Worm (Caenorhabditis elegans) whole organism, young adult: ENCODE measurements around the gene F47B8.18.
A peak's percentile ranks its signal among the peaks of the same experiment; 100 is the strongest.

Experiments
- B0336.3 ChIP-seq: fragments of 200-800 bp; sonication (Bioruptor generic); IDR thresholded peaks from 2 replicates; pipeline ENCODE4 v1.3.6; 2022; ENCODE audit warnings: missing genetic modification characterization, missing compliant biosample characterization
- C06A6.2 ChIP-seq: fragments of 200-800 bp; sonication (Bioruptor generic); conservative IDR thresholded peaks from 2 replicates; pipeline ENCODE4 v1.3.6; 2022; ENCODE audit warnings: missing genetic modification characterization, missing compliant biosample characterization
- F10E7.11 ChIP-seq: sonication (generic microtip); optimal IDR thresholded peaks from 2 replicates; lab custom pipeline; 2017; ENCODE audit warnings: mild to moderate bottlenecking, missing genetic modification characterization, moderate library complexity, missing compliant biosample characterization
- F57A8.1 ChIP-seq: fragments of 200-800 bp; sonication (Bioruptor generic); optimal IDR thresholded peaks from 2 replicates; lab custom pipeline; 2018; ENCODE audit warnings: mild to moderate bottlenecking, missing genetic modification characterization, moderate library complexity, missing compliant biosample characterization
- K11D2.4 ChIP-seq: fragments of 200-800 bp; sonication (Bioruptor generic); IDR thresholded peaks from 2 replicates; pipeline ENCODE4 v1.3.6; 2022; ENCODE audit warnings: missing genetic modification reagents, missing genetic modification characterization, missing compliant biosample characterization
- Y53F4B.3 ChIP-seq: fragments of 200-800 bp; sonication (Bioruptor generic); IDR thresholded peaks from 2 replicates; pipeline ENCODE4 v1.3.6; 2022; ENCODE audit warnings: missing genetic modification reagents, missing genetic modification characterization, missing compliant biosample characterization
- Y79H2A.3 ChIP-seq: fragments of 200-800 bp; sonication (Bioruptor generic); conservative IDR thresholded peaks from 2 replicates; pipeline ENCODE4 v1.3.6; 2022; ENCODE audit warnings: missing genetic modification reagents, missing genetic modification characterization, missing compliant biosample characterization
- aptf-3 ChIP-seq: fragments of 200-800 bp; sonication (Bioruptor generic); IDR thresholded peaks from 2 replicates; pipeline ENCODE4 v1.3.6; 2022; ENCODE audit warnings: missing genetic modification characterization, missing compliant biosample characterization
- athp-1 ChIP-seq: sonication (generic microtip); optimal IDR thresholded peaks from 2 replicates; lab custom pipeline; 2017; ENCODE audit warnings: mild to moderate bottlenecking, missing genetic modification characterization, missing compliant biosample characterization
- attf-5 ChIP-seq: fragments of 200-800 bp; sonication (Bioruptor generic); optimal IDR thresholded peaks from 2 replicates; lab custom pipeline; 2018; ENCODE audit warnings: mild to moderate bottlenecking, missing genetic modification characterization, missing compliant biosample characterization
- bed-2 ChIP-seq: fragments of 200-800 bp; sonication (Bioruptor generic); IDR thresholded peaks from 2 replicates; pipeline ENCODE4 v1.3.6; 2022; ENCODE audit warnings: missing genetic modification reagents, missing genetic modification characterization, missing compliant biosample characterization
- cebp-1 ChIP-seq, 2 experiments: fragments of 200-800 bp in 1 of 2; sonication (Bioruptor generic) in 1 of 2; sonication (generic microtip) in 1 of 2; IDR thresholded peaks in 1 of 2; optimal IDR thresholded peaks in 1 of 2; 2 replicates each; pipeline versions ENCODE4 v1.3.6 to Lab custom; 2017 to 2022; ENCODE audit warnings: missing compliant biosample characterization in 2 of 2, missing genetic modification characterization in 2 of 2, mild to moderate bottlenecking in 1 of 2, missing genetic modification reagents in 1 of 2, moderate library complexity in 1 of 2
- cebp-2 ChIP-seq: fragments of 200-800 bp; sonication (Bioruptor generic); IDR thresholded peaks from 2 replicates; pipeline ENCODE4 v1.3.6; 2022; ENCODE audit warnings: missing genetic modification characterization, missing compliant biosample characterization
- ceh-100 ChIP-seq: fragments of 200-800 bp; sonication (Bioruptor generic); IDR thresholded peaks from 2 replicates; pipeline ENCODE4 v1.3.6; 2022; ENCODE audit warnings: missing genetic modification reagents, missing genetic modification characterization, missing compliant biosample characterization
- chd-7 ChIP-seq: sonication (generic microtip); optimal IDR thresholded peaks from 2 replicates; lab custom pipeline; 2016; ENCODE audit warnings: mild to moderate bottlenecking, missing genetic modification characterization, moderate library complexity, missing compliant biosample characterization
- egrh-3 ChIP-seq: fragments of 200-800 bp; sonication (Bioruptor generic); IDR thresholded peaks from 2 replicates; pipeline ENCODE4 v1.3.6; 2022; ENCODE audit warnings: missing genetic modification reagents, missing genetic modification characterization, missing compliant biosample characterization
- ets-4 ChIP-seq: fragments of 200-800 bp; sonication (Bioruptor generic); optimal IDR thresholded peaks from 2 replicates; lab custom pipeline; 2018; ENCODE audit warnings: mild to moderate bottlenecking, missing genetic modification characterization, missing compliant biosample characterization
- gei-17 ChIP-seq: fragments of 200-800 bp; sonication (Bioruptor generic); optimal IDR thresholded peaks from 2 replicates; lab custom pipeline; 2018; ENCODE audit warnings: mild to moderate bottlenecking, missing genetic modification characterization, missing compliant biosample characterization
- hmg-1.2 ChIP-seq: fragments of 200-800 bp; sonication (Bioruptor generic); IDR thresholded peaks from 2 replicates; pipeline ENCODE4 v1.3.6; 2022; ENCODE audit warnings: missing genetic modification reagents, missing genetic modification characterization, missing compliant biosample characterization
- hmg-20 ChIP-seq: fragments of 200-800 bp; sonication (Bioruptor generic); IDR thresholded peaks from 2 replicates; pipeline ENCODE4 v1.3.6; 2022; ENCODE audit warnings: missing genetic modification reagents, missing genetic modification characterization, missing compliant biosample characterization
- nfya-2 ChIP-seq: fragments of 200-800 bp; sonication (Bioruptor generic); IDR thresholded peaks from 2 replicates; pipeline ENCODE4 v1.3.6; 2022; ENCODE audit warnings: missing genetic modification reagents, missing genetic modification characterization, missing compliant biosample characterization
- nfyb-1 ChIP-seq: fragments of 200-800 bp; sonication (Bioruptor generic); IDR thresholded peaks from 2 replicates; pipeline ENCODE4 v1.3.6; 2022; ENCODE audit warnings: missing genetic modification reagents, missing genetic modification characterization, missing compliant biosample characterization
- nhr-27 ChIP-seq: fragments of 200-800 bp; sonication (Bioruptor generic); optimal IDR thresholded peaks from 2 replicates; lab custom pipeline; 2018; ENCODE audit warnings: mild to moderate bottlenecking, missing genetic modification characterization, moderate library complexity, missing compliant biosample characterization
- pbrm-1 ChIP-seq: fragments of 200-800 bp; sonication (Bioruptor generic); IDR thresholded peaks from 2 replicates; pipeline ENCODE4 v1.3.6; 2022; ENCODE audit warnings: missing genetic modification reagents, missing genetic modification characterization, missing compliant biosample characterization
- sdz-38 ChIP-seq: sonication (generic microtip); optimal IDR thresholded peaks from 2 replicates; lab custom pipeline; 2016; ENCODE audit warnings: missing genotype, missing genetic modification characterization, missing compliant biosample characterization
- unc-62 ChIP-seq: fragments of 150-350 bp; optimal IDR thresholded peaks from 2 replicates; lab custom pipeline; 2014; ENCODE audit warnings: missing biosample characterization, missing genetic modification reagents, missing genetic modification characterization
- xnd-1 ChIP-seq: sonication (generic microtip); optimal IDR thresholded peaks from 2 replicates; lab custom pipeline; 2016; ENCODE audit warnings: missing genotype, missing genetic modification reagents, missing genetic modification characterization, missing compliant biosample characterization
- zfh-2 ChIP-seq: fragments of 200-800 bp; sonication (Bioruptor generic); conservative IDR thresholded peaks from 2 replicates; pipeline ENCODE4 v1.3.6; 2022; ENCODE audit warnings: missing genetic modification reagents, missing genetic modification characterization, missing compliant biosample characterization
- ztf-18 ChIP-seq: sonication (generic microtip); optimal IDR thresholded peaks from 2 replicates; lab custom pipeline; 2016; ENCODE audit warnings: missing genotype, mild to moderate bottlenecking, missing genetic modification characterization, missing compliant biosample characterization
- ztf-6 ChIP-seq: fragments of 200-800 bp; sonication (Bioruptor generic); IDR thresholded peaks from 2 replicates; pipeline ENCODE4 v1.3.6; 2022; ENCODE audit warnings: missing genetic modification reagents, missing genetic modification characterization, missing compliant biosample characterization

Gene F47B8.18

DNA sequence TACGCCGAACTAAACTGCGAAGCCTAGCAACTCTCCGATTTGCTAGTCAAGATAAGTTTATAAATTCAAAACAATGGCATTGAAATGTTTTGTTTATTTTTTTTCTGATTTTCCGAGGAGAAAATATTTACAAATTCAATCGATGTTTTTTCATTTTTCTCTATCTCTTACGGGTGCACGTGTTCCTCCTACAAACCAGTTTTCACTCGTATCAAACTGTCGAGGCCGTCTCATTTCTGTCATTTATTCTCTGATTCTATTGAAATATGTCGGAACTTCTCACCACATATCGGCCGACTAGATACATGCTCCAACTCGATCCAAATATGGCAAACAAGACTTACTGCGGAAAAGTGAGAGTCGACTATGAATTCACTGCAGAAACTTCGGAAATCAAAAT, 6.2 kb upstream of the F47B8.18 start, which contains the start of gene F47B8.8:
F47B8.8 (plus strand) TSS at position 257 of the 400 bp plus-strand sequence.
- TF ChIP-seq xnd-1 (tag; lab: Kevin White, UChicago) = no peak
- no peak for TF ChIP-seq ceh-100 (GFP tag; lab: Robert Waterston, UW)
- TF ChIP-seq nhr-27 (tag; lab: Kevin White, UChicago) = no peak
- TF ChIP-seq unc-62 (GFP tag; lab: Kevin White, UChicago) = no peak
- no peak for TF ChIP-seq gei-17 (GFP tag; lab: Kevin White, UChicago)
- TF ChIP-seq C06A6.2 (GFP tag; lab: Robert Waterston, UW) = no peak
- no peak for TF ChIP-seq ets-4 (GFP tag; lab: Kevin White, UChicago)
- TF ChIP-seq egrh-3 = no peak
- no peak for TF ChIP-seq Y79H2A.3 (GFP tag; lab: Robert Waterston, UW)
- no peak for TF ChIP-seq chd-7
- TF ChIP-seq nfya-2 (GFP tag; lab: Robert Waterston, UW) = no peak
- no peak for TF ChIP-seq ztf-6 (GFP tag; lab: Robert Waterston, UW)
- TF ChIP-seq aptf-3 = no peak
- no peak for TF ChIP-seq F10E7.11 (tag; lab: Kevin White, UChicago)
- TF ChIP-seq ztf-18 (tag; lab: Kevin White, UChicago) = no peak
- TF ChIP-seq, all 124 proteins: peak for 0

DNA sequence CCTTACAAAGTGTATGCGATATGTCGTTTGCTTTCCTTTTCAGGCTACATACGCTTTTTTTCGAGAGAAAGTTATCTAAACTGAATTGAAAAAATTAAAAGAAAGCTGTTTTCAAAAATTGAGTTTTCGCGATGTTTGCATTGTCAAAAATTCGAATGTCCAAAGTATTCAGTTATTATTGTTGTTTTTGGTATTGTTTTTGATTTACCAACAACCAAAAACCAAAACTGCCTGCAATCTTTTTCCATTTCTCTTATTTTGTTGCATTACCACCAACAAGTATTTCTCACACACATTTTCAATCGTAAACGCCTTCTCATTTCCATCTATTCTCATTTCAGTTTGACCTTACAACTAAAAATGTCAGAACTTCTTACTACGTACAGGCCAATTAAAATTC, 3.5 kb upstream of the F47B8.18 start, which contains the start of gene pepm-1:
pepm-1 (plus strand) TSS at position 301 of the 400 bp plus-strand sequence.
- TF ChIP-seq hmg-20 (GFP tag; lab: Robert Waterston, UW) = no peak
- no peak for TF ChIP-seq cebp-2 (GFP tag; lab: Robert Waterston, UW)

DNA sequence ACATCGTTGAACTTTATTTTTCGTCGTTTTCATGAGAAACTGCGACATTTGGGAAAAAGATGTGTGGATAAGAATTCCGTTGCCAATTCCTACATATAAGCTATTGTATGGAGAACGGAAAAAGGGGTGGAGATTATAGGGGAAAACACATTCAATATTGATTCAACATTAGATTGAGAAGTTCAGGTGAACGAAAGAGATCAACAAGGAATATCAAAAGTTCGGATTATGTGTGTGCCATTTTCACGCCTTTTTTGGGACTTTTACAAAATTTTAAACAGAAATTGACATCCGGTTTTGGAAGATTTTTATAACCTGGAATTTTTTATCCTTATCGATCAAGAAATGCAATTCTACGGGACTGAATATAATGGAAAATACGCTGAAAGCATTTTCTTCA, 2.5 kb upstream of the F47B8.18 start, which contains the start of gene F47B8.5:
F47B8.5 (minus strand) TSS at position 101 of the 400 bp plus-strand sequence.
- TF ChIP-seq bed-2 (GFP tag; lab: Robert Waterston, UW) = no peak

DNA sequence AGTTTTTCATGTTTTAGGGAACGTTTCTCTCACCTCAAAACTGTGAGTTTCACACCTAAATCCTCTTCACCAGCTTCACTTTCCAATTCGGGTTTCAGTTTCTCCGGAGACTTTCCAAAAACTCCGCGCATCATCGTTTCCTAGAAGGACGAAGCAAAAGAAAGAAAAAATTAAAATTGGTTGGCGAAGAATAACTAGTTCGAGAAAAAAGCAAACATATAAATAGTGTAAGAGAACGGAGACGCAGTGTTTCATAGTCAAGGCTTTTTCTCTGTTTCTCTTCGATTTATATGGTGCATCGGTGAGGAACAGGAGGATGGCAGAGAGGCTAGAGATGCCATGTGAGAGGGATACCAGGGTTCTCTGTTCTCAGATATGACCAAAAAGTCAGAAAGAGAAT, 2.5 kb downstream of the F47B8.18 start, which contains the start of gene F47B8.3:
F47B8.3 (minus strand) TSS at position 261 of the 400 bp plus-strand sequence.
- TF ChIP-seq hmg-1.2 (GFP tag; lab: Robert Waterston, UW) = peak; percentile 75; the same call in 1 of the 2 replicates
- TF ChIP-seq Y53F4B.3 = no peak
- TF ChIP-seq cebp-1 (GFP tag; IDR thresholded peaks at IDR 0.05; lab: Robert Waterston, UW) = no peak
- peak; percentile 70 for TF ChIP-seq cebp-1 (tag; optimal IDR thresholded peaks at IDR 0.05; lab: Kevin White, UChicago)

DNA sequence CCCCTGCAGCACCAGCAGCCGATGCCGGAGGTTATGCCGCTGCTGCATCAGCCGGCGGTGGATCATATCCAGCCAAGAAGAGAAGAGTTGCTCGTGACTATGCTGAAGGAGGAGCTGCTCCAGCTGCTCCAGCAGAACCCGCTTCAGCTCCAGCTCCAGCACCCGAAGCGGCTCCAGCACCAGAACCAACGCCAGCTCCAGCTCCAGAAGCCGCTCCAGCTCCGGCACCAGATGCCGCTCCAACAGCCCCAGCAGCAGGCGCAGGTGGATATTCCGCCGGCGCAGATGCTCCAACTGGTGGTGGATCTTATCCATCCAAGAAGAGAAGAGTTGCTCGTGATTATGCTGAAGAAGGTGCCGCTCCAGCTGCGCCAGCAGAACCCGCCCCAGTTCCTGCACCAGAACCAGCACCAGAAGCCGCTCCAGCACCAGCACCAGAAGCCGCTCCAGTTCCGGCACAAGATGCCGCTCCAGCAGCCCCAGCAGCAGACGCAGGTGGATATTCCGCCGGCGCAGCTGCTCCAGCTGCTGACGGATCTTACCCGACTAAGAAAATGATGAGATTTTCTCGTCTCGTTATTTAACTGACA, 4.4 kb downstream of the F47B8.18 start:
- TF ChIP-seq zfh-2 (peak; percentile 95), cebp-1 (GFP tag; IDR thresholded peaks at IDR 0.05; lab: Robert Waterston, UW) (no peak), cebp-1 (tag; optimal IDR thresholded peaks at IDR 0.05; lab: Kevin White, UChicago) (peak; percentile 26), F57A8.1 (GFP tag; lab: Kevin White, UChicago) (peak; percentile 31), K11D2.4 (no peak), B0336.3 (GFP tag; lab: Robert Waterston, UW) (peak; percentile 31; the same call in 1 of the 2 replicates), sdz-38 (tag; lab: Kevin White, UChicago) (no peak), athp-1 (tag; lab: Kevin White, UChicago) (peak; percentile 15), egrh-3 (peak; percentile 98), attf-5 (peak; percentile 23), nfyb-1 (0 out of 2 replicates have a peak, but pooled peaks have one; percentile 30), pbrm-1 (GFP tag; lab: Robert Waterston, UW) (0 out of 2 replicates have a peak, but pooled peaks have one; percentile 14)
- TF ChIP-seq, all 124 proteins: peak for 9
